Fruit fly (Drosophila melanogaster) whole organism, wandering third instar larva: ENCODE results near the gene RpL34a.

Source experiments
- Rel ChIP-seq, 2 experiments: fragments of 200-800 bp; sonication (Bioruptor generic) in 1 of 2; optimal IDR thresholded peaks; 2 replicates in 1 of 2; 3 replicates in 1 of 2; lab custom pipeline; 2016 to 2019; ENCODE audit warnings: mild to moderate bottlenecking in 2 of 2, missing biosample characterization in 2 of 2, missing genetic modification characterization in 2 of 2, moderate library complexity in 1 of 2
- Sp1 ChIP-seq: fragments of 200-800 bp; sonication (Bioruptor generic); optimal IDR thresholded peaks from 3 replicates; lab custom pipeline; 2019; ENCODE audit warnings: missing biosample characterization, mild to moderate bottlenecking, missing genetic modification characterization, moderate library complexity
- dsf ChIP-seq: sonication (Bioruptor generic); optimal IDR thresholded peaks from 2 replicates; lab custom pipeline; 2016; ENCODE audit warnings: missing biosample characterization, missing genetic modification characterization, borderline replicate concordance
- fru ChIP-seq: fragments of 200-800 bp; sonication (Bioruptor generic); optimal IDR thresholded peaks from 3 replicates; lab custom pipeline; 2016; ENCODE audit warnings: missing biosample characterization, mild to moderate bottlenecking, missing genetic modification characterization
- usp ChIP-seq: fragments of >200 bp; optimal IDR thresholded peaks from 2 replicates; lab custom pipeline; 2017; ENCODE audit warnings: missing biosample characterization, missing genetic modification characterization

DNA sequence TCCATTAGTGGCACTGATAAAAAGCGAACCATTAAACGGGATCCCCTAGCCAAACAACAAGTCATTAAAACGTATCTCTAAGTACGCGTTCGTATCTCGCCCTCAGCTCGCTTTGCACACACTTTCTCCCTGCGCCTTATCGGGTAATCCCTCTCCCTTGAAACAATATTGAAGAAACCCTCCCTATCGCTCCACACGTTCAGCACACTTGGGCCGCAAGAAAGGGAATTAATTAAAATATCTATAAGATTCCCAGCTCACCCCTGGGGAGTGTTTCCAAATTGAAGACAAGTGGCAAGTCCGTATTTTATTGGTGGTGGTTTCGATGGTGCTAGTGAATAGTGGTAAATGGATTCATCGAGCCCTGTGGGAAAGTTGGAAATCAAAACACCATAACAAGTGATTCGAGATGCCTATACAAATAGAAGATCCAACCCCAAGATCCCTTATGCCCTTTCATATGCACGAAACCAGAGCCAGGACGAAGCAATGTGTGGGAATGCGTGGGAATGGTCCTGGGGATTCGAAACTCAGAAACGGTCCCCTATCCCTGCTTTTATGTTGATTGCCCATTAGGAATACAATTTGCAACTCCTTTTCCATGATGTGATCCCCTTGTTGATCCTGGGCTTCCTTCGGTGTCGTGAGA lies 49.2 kb downstream of the RpL34a start:
- TF ChIP-seq Rel (GFP tag; optimal IDR thresholded peaks at IDR 0.05; lab: Kevin White, UChicago), result no peak
- no peak for TF ChIP-seq Rel (tag; optimal IDR thresholded peaks at IDR 0.05; lab: Kevin White, UChicago)
- TF ChIP-seq usp (GFP tag; lab: Kevin White, UChicago), result no peak
- no peak for TF ChIP-seq fru (GFP tag; lab: Kevin White, UChicago)
- TF ChIP-seq Sp1 (GFP tag; lab: Kevin White, UChicago), result no peak
- no peak for TF ChIP-seq dsf (GFP tag; lab: Kevin White, UChicago)
